Worm (Caenorhabditis elegans) whole organism, late embryonic: Measurements from ENCODE around the gene F59E12.6.

Experiments
- K09A11.1 ChIP-seq: sonication (generic microtip); optimal IDR thresholded peaks from 2 replicates; lab custom pipeline; 2017; ENCODE audit warnings: antibody characterized with exemption, mild to moderate bottlenecking, missing genetic modification characterization, missing compliant biosample characterization; ENCODE audit not compliant: insufficient read depth
- hlh-6 ChIP-seq: sonication (generic microtip); optimal IDR thresholded peaks from 2 replicates; lab custom pipeline; 2016; ENCODE audit warnings: missing genotype, missing genetic modification characterization, missing compliant biosample characterization
- nfya-1 ChIP-seq: sonication (generic microtip); optimal IDR thresholded peaks from 2 replicates; lab custom pipeline; 2017; ENCODE audit warnings: missing genetic modification characterization, mild to moderate bottlenecking, missing compliant biosample characterization, antibody characterized with exemption, moderate library complexity
- npax-4 ChIP-seq: sonication (generic microtip); optimal IDR thresholded peaks from 2 replicates; lab custom pipeline; 2016; ENCODE audit warnings: missing genetic modification characterization, missing compliant biosample characterization

ce11 chrII:5652334-5652733 is 21.6 kb upstream of the F59E12.6 start, which contains the start of gene bli-2:
- TF ChIP-seq npax-4 (no peak), nfya-1 (tag; lab: Kevin White, UChicago) (no peak), hlh-6 (tag; lab: Kevin White, UChicago) (no peak), K09A11.1 (no peak)
